Worm (Caenorhabditis elegans) whole organism, L4 larva: ENCODE data around the gene F22B5.10.

Experiments used
- F10B5.3 ChIP-seq: sonication (generic microtip); optimal IDR thresholded peaks from 2 replicates; lab custom pipeline; 2016; ENCODE audit warnings: mild to moderate bottlenecking, missing genetic modification characterization, missing compliant biosample characterization
- F26F4.8 ChIP-seq: fragments of 200-800 bp; sonication (Bioruptor generic); conservative IDR thresholded peaks from 2 replicates; pipeline ENCODE4 v1.3.6; 2022; ENCODE audit warnings: missing genetic modification characterization, missing compliant biosample characterization
- F37D6.2 ChIP-seq: sonication (generic microtip); optimal IDR thresholded peaks from 2 replicates; lab custom pipeline; 2016; ENCODE audit warnings: mild to moderate bottlenecking, missing genetic modification characterization, missing compliant biosample characterization
- F49E8.2 ChIP-seq: sonication (generic microtip); optimal IDR thresholded peaks from 2 replicates; lab custom pipeline; 2016; ENCODE audit warnings: missing compliant biosample characterization, mild to moderate bottlenecking, missing genetic modification characterization, borderline replicate concordance
- T26A8.4 ChIP-seq: fragments of 200-800 bp; sonication (Bioruptor generic); IDR thresholded peaks from 2 replicates; pipeline ENCODE4 v1.3.6; 2022; ENCODE audit warnings: missing genetic modification characterization, missing compliant biosample characterization
- Y105C5A.15 ChIP-seq: fragments of 200-800 bp; sonication (Bioruptor generic); IDR thresholded peaks from 2 replicates; pipeline ENCODE4 v1.3.6; 2022; ENCODE audit warnings: missing genetic modification characterization, missing compliant biosample characterization
- Y5F2A.4 ChIP-seq: fragments of 200-800 bp; sonication (Bioruptor generic); optimal IDR thresholded peaks from 2 replicates; lab custom pipeline; 2018; ENCODE audit warnings: mild to moderate bottlenecking, missing genetic modification characterization, missing compliant biosample characterization
- ZK337.2 ChIP-seq: fragments of 200-800 bp; sonication (Bioruptor generic); IDR thresholded peaks from 2 replicates; pipeline ENCODE4 v1.3.6; 2022; ENCODE audit warnings: missing genetic modification reagents, missing genetic modification characterization, missing compliant biosample characterization
- ZK546.5 ChIP-seq, 2 experiments: sonication (generic microtip); optimal IDR thresholded peaks; 2 replicates each; lab custom pipeline; 2017; ENCODE audit warnings: missing biosample characterization in 2 of 2, missing genetic modification characterization in 2 of 2
- ama-1 ChIP-seq: fragments of 150-350 bp; optimal IDR thresholded peaks from 2 replicates; lab custom pipeline; 2014; ENCODE audit warnings: inconsistent platforms, mixed read lengths
- attf-4 ChIP-seq: sonication (generic microtip); optimal IDR thresholded peaks from 3 replicates; lab custom pipeline; 2017; ENCODE audit warnings: missing biosample characterization, missing genetic modification characterization
- ceh-32 ChIP-seq: sonication (generic microtip); optimal IDR thresholded peaks from 2 replicates; lab custom pipeline; 2016; ENCODE audit warnings: mild to moderate bottlenecking, missing genetic modification characterization, missing compliant biosample characterization; ENCODE audit not compliant: poor library complexity
- ceh-82 ChIP-seq: sonication (generic microtip); optimal IDR thresholded peaks from 2 replicates; lab custom pipeline; 2017; ENCODE audit warnings: missing biosample characterization, missing genetic modification characterization
- cey-2 ChIP-seq: sonication (generic microtip); optimal IDR thresholded peaks from 3 replicates; lab custom pipeline; 2017; ENCODE audit warnings: missing genetic modification characterization, mild to moderate bottlenecking, missing compliant biosample characterization, antibody characterized with exemption, borderline replicate concordance; ENCODE audit not compliant: insufficient read depth
- daf-8 ChIP-seq: fragments of 200-800 bp; sonication (Bioruptor generic); IDR thresholded peaks from 2 replicates; pipeline ENCODE4 v1.3.6; 2022; ENCODE audit warnings: missing genetic modification characterization, missing compliant biosample characterization
- dmd-8 ChIP-seq: fragments of 200-800 bp; sonication (Bioruptor generic); IDR thresholded peaks from 2 replicates; pipeline ENCODE4 v1.3.6; 2022; ENCODE audit warnings: missing genetic modification characterization, missing compliant biosample characterization
- duxl-1 ChIP-seq: sonication (generic microtip); optimal IDR thresholded peaks from 2 replicates; lab custom pipeline; 2016; ENCODE audit warnings: mild to moderate bottlenecking, missing genetic modification characterization, moderate library complexity, missing compliant biosample characterization; ENCODE audit not compliant: poor library complexity
- dve-1 ChIP-seq: sonication (generic microtip); optimal IDR thresholded peaks from 2 replicates; lab custom pipeline; 2017; ENCODE audit warnings: antibody characterized with exemption, mild to moderate bottlenecking, missing genetic modification characterization, missing compliant biosample characterization; ENCODE audit not compliant: insufficient read depth
- egl-43 ChIP-seq: fragments of 200-800 bp; sonication (Bioruptor generic); IDR thresholded peaks from 2 replicates; pipeline ENCODE4 v1.3.6; 2022; ENCODE audit warnings: missing genetic modification reagents, missing genetic modification characterization, missing compliant biosample characterization
- fkh-10 ChIP-seq: fragments of 150-350 bp; optimal IDR thresholded peaks from 2 replicates; lab custom pipeline; 2014; ENCODE audit warnings: missing biosample characterization, missing genetic modification reagents, missing genetic modification characterization
- fos-1 ChIP-seq: fragments of 150-350 bp; optimal IDR thresholded peaks from 2 replicates; lab custom pipeline; 2014; ENCODE audit warnings: missing biosample characterization, missing genetic modification characterization
- gei-8 ChIP-seq: fragments of 200-800 bp; sonication (Bioruptor generic); optimal IDR thresholded peaks from 2 replicates; lab custom pipeline; 2018; ENCODE audit warnings: mild to moderate bottlenecking, missing genetic modification characterization, missing compliant biosample characterization
- hlh-30 ChIP-seq: sonication (generic microtip); optimal IDR thresholded peaks from 2 replicates; lab custom pipeline; 2017; ENCODE audit warnings: antibody characterized with exemption, mild to moderate bottlenecking, missing genetic modification characterization, missing compliant biosample characterization; ENCODE audit not compliant: insufficient read depth
- hmg-1.1 ChIP-seq: fragments of 200-800 bp; sonication (Bioruptor generic); IDR thresholded peaks from 2 replicates; pipeline ENCODE4 v1.3.6; 2022; ENCODE audit warnings: missing genetic modification reagents, missing genetic modification characterization, missing compliant biosample characterization
- jun-1 ChIP-seq: fragments of 150-350 bp; optimal IDR thresholded peaks from 2 replicates; lab custom pipeline; 2014; ENCODE audit warnings: missing biosample characterization, missing genetic modification reagents, missing genetic modification characterization
- lim-7 ChIP-seq: fragments of 200-800 bp; sonication (Bioruptor generic); IDR thresholded peaks from 2 replicates; pipeline ENCODE4 v1.3.6; 2022; ENCODE audit warnings: missing genetic modification characterization, missing compliant biosample characterization
- lin-13 ChIP-seq: fragments of 150-350 bp; optimal IDR thresholded peaks from 2 replicates; lab custom pipeline; 2014; ENCODE audit warnings: missing biosample characterization, missing genetic modification reagents, missing genetic modification characterization
- lin-29 ChIP-seq: fragments of 200-800 bp; sonication (Bioruptor generic); IDR thresholded peaks from 2 replicates; pipeline ENCODE4 v1.3.6; 2022; ENCODE audit warnings: missing genetic modification reagents, missing genetic modification characterization, missing compliant biosample characterization
- lin-39 ChIP-seq: fragments of 150-350 bp; optimal IDR thresholded peaks from 2 replicates; lab custom pipeline; 2014; ENCODE audit warnings: missing biosample characterization, missing genetic modification reagents, missing genetic modification characterization
- lsy-2 ChIP-seq, 2 experiments: fragments of 150-350 bp in 1 of 2; sonication (generic microtip) in 1 of 2; optimal IDR thresholded peaks; 2 replicates each; lab custom pipeline; 2014 to 2017; ENCODE audit warnings: missing biosample characterization in 2 of 2, missing genetic modification characterization in 2 of 2
- mdl-1 ChIP-seq, 2 experiments: fragments of 150-350 bp in 1 of 2; sonication (generic microtip) in 1 of 2; optimal IDR thresholded peaks; 2 replicates each; lab custom pipeline; 2014 to 2017; ENCODE audit warnings: missing biosample characterization in 2 of 2, missing genetic modification characterization in 2 of 2
- mdt-29 ChIP-seq: fragments of 200-800 bp; sonication (Bioruptor generic); IDR thresholded peaks from 2 replicates; pipeline ENCODE4 v1.3.6; 2022; ENCODE audit warnings: missing genetic modification reagents, missing genetic modification characterization, missing compliant biosample characterization
- mep-1 ChIP-seq: fragments of 150-350 bp; sonication (generic microtip); optimal IDR thresholded peaks from 3 replicates; lab custom pipeline; 2014; ENCODE audit warnings: missing biosample characterization, missing genetic modification characterization
- mxl-2 ChIP-seq: fragments of 200-800 bp; sonication (Bioruptor generic); conservative IDR thresholded peaks from 2 replicates; pipeline ENCODE4 v1.3.6; 2022; ENCODE audit warnings: missing genetic modification reagents, missing genetic modification characterization, missing compliant biosample characterization
- mxl-3 ChIP-seq: fragments of 200-800 bp; sonication (Bioruptor generic); optimal IDR thresholded peaks from 2 replicates; lab custom pipeline; 2018; ENCODE audit warnings: mild to moderate bottlenecking, missing genetic modification characterization, missing compliant biosample characterization
- nhr-10 ChIP-seq: fragments of 150-350 bp; optimal IDR thresholded peaks from 2 replicates; lab custom pipeline; 2014; ENCODE audit warnings: missing biosample characterization, missing genetic modification characterization
- nhr-102 ChIP-seq: sonication (generic microtip); optimal IDR thresholded peaks from 2 replicates; lab custom pipeline; 2016; ENCODE audit warnings: mild to moderate bottlenecking, missing genetic modification characterization, moderate library complexity, missing compliant biosample characterization
- nhr-77 ChIP-seq: fragments of 150-350 bp; optimal IDR thresholded peaks from 2 replicates; lab custom pipeline; 2014; ENCODE audit warnings: missing biosample characterization, missing genetic modification characterization
- pha-4 ChIP-seq, 2 experiments: fragments of 150-350 bp in 1 of 2; fragments of 200-800 bp in 1 of 2; sonication (Bioruptor generic) in 1 of 2; IDR thresholded peaks in 1 of 2; optimal IDR thresholded peaks in 1 of 2; 2 replicates each; pipeline versions ENCODE4 v1.3.6 to Lab custom; 2014 to 2022; ENCODE audit warnings: missing genetic modification characterization in 2 of 2, missing genetic modification reagents in 2 of 2, missing biosample characterization in 1 of 2, missing compliant biosample characterization in 1 of 2
- rbr-2 ChIP-seq: sonication (generic microtip); optimal IDR thresholded peaks from 2 replicates; lab custom pipeline; 2016; ENCODE audit warnings: missing genotype, missing genetic modification characterization, missing compliant biosample characterization
- set-16 ChIP-seq: fragments of 200-800 bp; sonication (Bioruptor generic); IDR thresholded peaks from 2 replicates; pipeline ENCODE4 v1.3.6; 2022; ENCODE audit warnings: missing genetic modification reagents, missing genetic modification characterization, missing compliant biosample characterization
- skn-1 ChIP-seq: fragments of 150-350 bp; optimal IDR thresholded peaks from 2 replicates; lab custom pipeline; 2014; ENCODE audit warnings: missing biosample characterization, missing genetic modification characterization
- snpc-4 ChIP-seq: fragments of 150-350 bp; optimal IDR thresholded peaks from 2 replicates; lab custom pipeline; 2014; ENCODE audit warnings: missing biosample characterization, missing genetic modification characterization
- spr-3 ChIP-seq: fragments of 200-800 bp; sonication (Bioruptor generic); optimal IDR thresholded peaks from 2 replicates; lab custom pipeline; 2018; ENCODE audit warnings: mild to moderate bottlenecking, missing genetic modification characterization, missing compliant biosample characterization
- tag-97 ChIP-seq: fragments of 200-800 bp; sonication (Bioruptor generic); IDR thresholded peaks from 2 replicates; pipeline ENCODE4 v1.3.6; 2022; ENCODE audit warnings: missing genetic modification characterization, missing compliant biosample characterization
- tra-1 ChIP-seq: fragments of 200-800 bp; sonication (Bioruptor generic); IDR thresholded peaks from 2 replicates; pipeline ENCODE4 v1.3.6; 2022; ENCODE audit warnings: missing genetic modification reagents, missing genetic modification characterization, missing compliant biosample characterization
- unc-130 ChIP-seq: sonication (generic microtip); optimal IDR thresholded peaks from 2 replicates; lab custom pipeline; 2016; ENCODE audit warnings: missing genetic modification reagents, missing genetic modification characterization, missing compliant biosample characterization
- zfp-3 ChIP-seq: fragments of 200-800 bp; sonication (Bioruptor generic); conservative IDR thresholded peaks from 2 replicates; pipeline ENCODE4 v1.3.6; 2022; ENCODE audit warnings: missing genetic modification reagents, missing genetic modification characterization, missing compliant biosample characterization
- zip-11 ChIP-seq: fragments of 200-800 bp; sonication (Bioruptor generic); IDR thresholded peaks from 2 replicates; pipeline ENCODE4 v1.3.6; 2022; ENCODE audit warnings: missing genetic modification characterization, missing compliant biosample characterization
- ztf-11 ChIP-seq: fragments of 150-350 bp; optimal IDR thresholded peaks from 2 replicates; lab custom pipeline; 2014; ENCODE audit warnings: missing biosample characterization, missing genetic modification characterization
- ztf-7 ChIP-seq: fragments of 150-350 bp; optimal IDR thresholded peaks from 2 replicates; lab custom pipeline; 2014; ENCODE audit warnings: missing biosample characterization, missing genetic modification characterization

The F22B5.10 gene

DNA sequence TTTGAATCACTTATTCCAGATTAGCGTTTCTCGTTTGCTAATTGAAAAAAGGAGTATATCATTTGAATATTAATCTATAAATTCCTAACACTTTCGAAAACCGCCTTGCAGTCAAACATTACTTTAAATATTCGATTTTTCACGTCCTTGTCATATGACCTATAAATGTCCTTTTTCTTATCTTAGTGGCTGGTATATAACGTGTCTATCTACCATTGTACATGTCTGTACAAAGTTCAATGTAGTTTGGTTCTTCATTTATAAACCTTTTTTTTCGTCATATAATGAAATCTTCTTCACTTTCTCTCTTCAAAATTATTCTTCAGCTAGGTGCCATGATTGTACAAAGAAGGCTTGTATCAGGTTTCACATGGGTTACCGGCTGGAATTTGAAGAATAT is 18.6 kb downstream of the F22B5.10 start, which contains the start of gene gbh-2 (continued):
- TF ChIP-seq gei-8 (GFP tag; lab: Kevin White, UChicago), result no peak
- no peak for TF ChIP-seq duxl-1
- no peak for TF ChIP-seq jun-1 (tag; lab: Kevin White, UChicago)
- TF ChIP-seq spr-3 (GFP tag; lab: Kevin White, UChicago), result no peak
- TF ChIP-seq F10B5.3 (tag; lab: Kevin White, UChicago), result no peak
- TF ChIP-seq egl-43 (GFP tag; lab: Robert Waterston, UW), result no peak
- no peak for TF ChIP-seq rbr-2 (tag; lab: Kevin White, UChicago)
- peak; percentile 42 for TF ChIP-seq nhr-102 (tag; lab: Kevin White, UChicago)
- TF ChIP-seq set-16 (GFP tag; lab: Robert Waterston, UW), result no peak
- TF ChIP-seq cey-2 (tag; lab: Kevin White, UChicago), result peak; percentile 42
- TF ChIP-seq tag-97 (GFP tag; lab: Robert Waterston, UW), result no peak
- TF ChIP-seq zip-11, result no peak
- TF ChIP-seq hmg-1.1 (GFP tag; lab: Robert Waterston, UW), result no peak
- TF ChIP-seq mdt-29 (GFP tag; lab: Robert Waterston, UW), result no peak
- peak in 1 of 2 experiments; percentile 67 for TF ChIP-seq lsy-2 (tag; optimal IDR thresholded peaks at IDR 0.05; lab: Kevin White, UChicago)
- no peak for TF ChIP-seq F49E8.2 (tag; lab: Kevin White, UChicago)
- TF ChIP-seq tra-1 (GFP tag; lab: Robert Waterston, UW), result peak; percentile 36; the same call in 1 of the 2 replicates
- TF ChIP-seq ZK546.5 (tag; optimal IDR thresholded peaks at IDR 0.05; lab: Kevin White, UChicago), result no peak
- no peak for TF ChIP-seq lin-39 (tag; lab: Kevin White, UChicago)
- TF ChIP-seq mdl-1 (tag; optimal IDR thresholded peaks at IDR 0.05; lab: Kevin White, UChicago), result peak in 1 of 2 experiments; percentile 19
- TF ChIP-seq ztf-7 (tag; lab: Kevin White, UChicago), result peak; percentile 94
- no peak for TF ChIP-seq ceh-82 (tag; lab: Kevin White, UChicago)
- TF ChIP-seq mxl-3 (GFP tag; lab: Kevin White, UChicago), result no peak
- no peak for TF ChIP-seq pha-4 (GFP tag; IDR thresholded peaks at IDR 0.05; lab: Robert Waterston, UW)
- no peak for TF ChIP-seq pha-4 (tag; optimal IDR thresholded peaks at IDR 0.05; lab: Kevin White, UChicago)
- no peak for TF ChIP-seq snpc-4 (tag; lab: Kevin White, UChicago)
- peak; percentile 64 for TF ChIP-seq nhr-77
- no peak for TF ChIP-seq ama-1 (lab: Kevin White, UChicago)
- TF ChIP-seq lin-29 (GFP tag; lab: Robert Waterston, UW), result no peak
- TF ChIP-seq T26A8.4, result no peak
- TF ChIP-seq mep-1, result peak; percentile 81
- no peak for TF ChIP-seq F26F4.8
- TF ChIP-seq fkh-10, result no peak
- TF ChIP-seq zfp-3 (GFP tag; lab: Robert Waterston, UW), result no peak
- no peak for TF ChIP-seq mxl-2 (GFP tag; lab: Robert Waterston, UW)
- no peak for TF ChIP-seq lim-7 (GFP tag; lab: Robert Waterston, UW)
- no peak for TF ChIP-seq ceh-32 (tag; lab: Kevin White, UChicago)
- no peak for TF ChIP-seq ZK337.2 (GFP tag; lab: Robert Waterston, UW)
- peak; percentile 73 for TF ChIP-seq hlh-30
- TF ChIP-seq lin-13 (GFP tag; lab: Kevin White, UChicago), result no peak
- TF ChIP-seq nhr-10, result no peak
- TF ChIP-seq F37D6.2, result no peak
- TF ChIP-seq fos-1 (tag; lab: Kevin White, UChicago), result no peak
- no peak for TF ChIP-seq daf-8
- TF ChIP-seq ztf-11 (tag; lab: Kevin White, UChicago), result no peak
- TF ChIP-seq unc-130, result no peak
- no peak for TF ChIP-seq attf-4 (tag; lab: Kevin White, UChicago)
- TF ChIP-seq Y105C5A.15, result no peak
- TF ChIP-seq dmd-8, result no peak
- TF ChIP-seq Y5F2A.4 (GFP tag; lab: Kevin White, UChicago), result no peak
- TF ChIP-seq dve-1, result peak; percentile 92
- TF ChIP-seq skn-1 (tag; lab: Kevin White, UChicago), result no peak
